Worm (Caenorhabditis elegans) whole organism, L1 larva: ENCODE results near the gene ceh-60.

ENCODE experiments used
- alr-1 ChIP-seq: fragments of 200-800 bp; sonication (Bioruptor generic); optimal IDR thresholded peaks from 2 replicates; lab custom pipeline; 2018; ENCODE audit warnings: borderline replicate concordance, mild to moderate bottlenecking, missing genetic modification characterization, missing compliant biosample characterization
- ceh-8 ChIP-seq: fragments of 200-800 bp; sonication (Bioruptor generic); optimal IDR thresholded peaks from 2 replicates; lab custom pipeline; 2018; ENCODE audit warnings: mild to moderate bottlenecking, missing genetic modification characterization, moderate library complexity, missing compliant biosample characterization
- ces-1 ChIP-seq: fragments of 150-350 bp; optimal IDR thresholded peaks from 2 replicates; lab custom pipeline; 2014; ENCODE audit warnings: missing biosample characterization, missing genetic modification reagents, missing genetic modification characterization
- elt-2 ChIP-seq: sonication (generic microtip); optimal IDR thresholded peaks from 2 replicates; lab custom pipeline; 2016; ENCODE audit warnings: missing genetic modification characterization, mild to moderate bottlenecking, inconsistent platforms, missing compliant biosample characterization, missing genetic modification reagents
- ets-5 ChIP-seq: fragments of 200-800 bp; sonication (Bioruptor generic); IDR thresholded peaks from 2 replicates; pipeline ENCODE4 v1.3.6; 2022; ENCODE audit warnings: missing genetic modification characterization, missing compliant biosample characterization
- mdl-1 ChIP-seq, 2 experiments: fragments of 150-350 bp; optimal IDR thresholded peaks; 2 replicates each; lab custom pipeline; 2014 to 2017; ENCODE audit warnings: missing biosample characterization in 2 of 2, missing genetic modification characterization in 2 of 2, inconsistent platforms in 1 of 2
- mep-1 ChIP-seq: fragments of 150-350 bp; optimal IDR thresholded peaks from 2 replicates; lab custom pipeline; 2014; ENCODE audit warnings: missing biosample characterization, missing genetic modification characterization
- nhr-12 ChIP-seq: sonication (generic microtip); optimal IDR thresholded peaks from 2 replicates; lab custom pipeline; 2017; ENCODE audit warnings: missing biosample characterization, missing genetic modification characterization
- nhr-28 ChIP-seq: fragments of 150-350 bp; optimal IDR thresholded peaks from 2 replicates; lab custom pipeline; 2014; ENCODE audit warnings: missing biosample characterization, missing genetic modification characterization
- pag-3 ChIP-seq: sonication (generic microtip); optimal IDR thresholded peaks from 2 replicates; lab custom pipeline; 2017; ENCODE audit warnings: missing genetic modification characterization, mild to moderate bottlenecking, missing compliant biosample characterization, antibody characterized with exemption, borderline replicate concordance; ENCODE audit not compliant: insufficient read depth
- pax-3 ChIP-seq: fragments of 200-800 bp; sonication (Bioruptor generic); optimal IDR thresholded peaks from 2 replicates; lab custom pipeline; 2018; ENCODE audit warnings: mild to moderate bottlenecking, missing genetic modification characterization, moderate library complexity, missing compliant biosample characterization
- sup-37 ChIP-seq: fragments of 200-800 bp; sonication (Bioruptor generic); optimal IDR thresholded peaks from 2 replicates; lab custom pipeline; 2018; ENCODE audit warnings: mild to moderate bottlenecking, missing genetic modification characterization, missing compliant biosample characterization
- vab-15 ChIP-seq: sonication (generic microtip); optimal IDR thresholded peaks from 2 replicates; lab custom pipeline; 2017; ENCODE audit warnings: missing genotype, mild to moderate bottlenecking, missing genetic modification characterization, missing compliant biosample characterization
- ztf-11 ChIP-seq, 2 experiments: sonication (generic microtip); optimal IDR thresholded peaks; 2 replicates each; lab custom pipeline; 2016 to 2017; ENCODE audit warnings: missing genetic modification characterization in 2 of 2, missing biosample characterization in 1 of 2, missing compliant biosample characterization in 1 of 2

- TF ChIP-seq nhr-28 (no peak), alr-1 (no peak), pag-3 (tag; lab: Kevin White, UChicago) (no peak), ceh-8 (GFP tag; lab: Kevin White, UChicago) (no peak), mdl-1 (tag; optimal IDR thresholded peaks at IDR 0.05; lab: Kevin White, UChicago) (no peak), ces-1 (GFP tag; lab: Kevin White, UChicago) (no peak), ztf-11 (tag; optimal IDR thresholded peaks at IDR 0.05; lab: Kevin White, UChicago) (no peak), mep-1 (tag; lab: Kevin White, UChicago) (no peak), elt-2 (tag; lab: Kevin White, UChicago) (no peak), nhr-12 (no peak), pax-3 (tag; lab: Kevin White, UChicago) (no peak), vab-15 (tag; lab: Kevin White, UChicago) (no peak), ets-5 (GFP tag; lab: Robert Waterston, UW) (no peak), sup-37 (GFP tag; lab: Kevin White, UChicago) (no peak)
These were observed 3.1 kb upstream of the ceh-60 start for ce11 chrX:6533038-6533437.
